Worm (Caenorhabditis elegans): ENCODE measurements around the gene C05B5.12.
A peak's percentile ranks its signal among the peaks of the same experiment; 100 is the strongest.

The C05B5.12 gene

DNA sequence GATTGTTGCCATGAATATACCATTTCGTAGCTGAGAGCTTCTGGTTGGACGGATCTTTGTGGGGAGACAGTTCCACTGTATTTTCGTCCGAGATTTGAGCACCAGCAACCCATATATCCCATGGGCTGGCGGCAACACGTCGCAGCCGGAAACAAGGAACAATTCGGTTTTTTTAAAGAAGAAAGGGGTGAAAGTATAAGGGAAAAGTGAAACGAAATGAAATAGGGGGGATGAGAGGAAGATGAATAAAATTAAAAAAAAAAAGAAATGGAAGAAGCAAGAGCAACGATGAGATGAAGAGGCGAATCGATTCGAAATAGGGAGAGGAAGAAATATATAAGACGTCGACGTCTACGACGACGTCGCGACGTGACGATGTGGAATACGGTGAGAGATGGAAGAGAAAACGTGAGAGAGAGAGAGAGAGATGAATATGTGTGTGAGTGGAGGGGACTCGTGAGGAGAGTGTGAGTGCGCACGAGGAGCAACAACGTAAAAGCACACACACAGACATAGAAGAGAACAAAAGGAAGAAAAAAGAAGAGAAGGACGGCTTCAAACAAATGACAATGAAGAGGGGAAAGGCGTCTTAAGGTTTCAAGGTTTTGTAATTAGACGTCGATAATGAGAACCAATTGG, 29.4 kb downstream of the C05B5.12 start, which contains the start of gene rgs-1 (continued):
- TF ChIP-seq pha-4 (tag; optimal IDR thresholded peaks at IDR 0.05) (no peak), elt-2 (tag; optimal IDR thresholded peaks at IDR 0.05) (no peak), unc-3 (GFP tag; conservative IDR thresholded peaks at IDR 0.05) (no peak), unc-3 (tag; optimal IDR thresholded peaks at IDR 0.05) (no peak), K09A11.1 (tag; optimal IDR thresholded peaks at IDR 0.05; ENCODE audit: insufficient read depth) (no peak), Y22D7AL.16 (tag; optimal IDR thresholded peaks at IDR 0.05) (no peak), hlh-6 (tag; optimal IDR thresholded peaks at IDR 0.05) (peak; percentile 8), ceh-22 (tag; optimal IDR thresholded peaks at IDR 0.05) (no peak), tbx-7 (tag; optimal IDR thresholded peaks at IDR 0.05) (no peak), ref-2 (tag; optimal IDR thresholded peaks at IDR 0.05) (no peak), che-1 (tag; optimal IDR thresholded peaks at IDR 0.05) (no peak), dve-1 (tag; optimal IDR thresholded peaks at IDR 0.05) (no peak), ttx-3 (tag; optimal IDR thresholded peaks at IDR 0.05) (no peak), nhr-11 (tag; optimal IDR thresholded peaks at IDR 0.05) (no peak), ets-4 (tag; optimal IDR thresholded peaks at IDR 0.05) (no peak), C08G9.2 (tag; optimal IDR thresholded peaks at IDR 0.05) (peak; percentile 39), K02D7.2 (tag; optimal IDR thresholded peaks at IDR 0.05) (no peak), sox-2 (GFP tag; IDR thresholded peaks at IDR 0.05) (peak; percentile 12; the same call in 1 of the 2 replicates), unc-42 (tag; optimal IDR thresholded peaks at IDR 0.05) (peak; percentile 69), ceh-48 (tag; optimal IDR thresholded peaks at IDR 0.05) (peak; percentile 34), fax-1 (tag; optimal IDR thresholded peaks at IDR 0.05) (peak; percentile 28), ama-1 (optimal IDR thresholded peaks at IDR 0.05) (no peak), hlh-13 (GFP tag; optimal IDR thresholded peaks at IDR 0.05) (no peak), odd-2 (tag; optimal IDR thresholded peaks at IDR 0.05) (no peak), unc-86 (tag; optimal IDR thresholded peaks at IDR 0.05) (no peak), nfya-1 (tag; optimal IDR thresholded peaks at IDR 0.05) (peak; percentile 51), C38D4.7 (GFP tag; optimal IDR thresholded peaks at IDR 0.05) (no peak), pqm-1 (tag; optimal IDR thresholded peaks at IDR 0.05) (no peak), rnt-1 (tag; optimal IDR thresholded peaks at IDR 0.05) (no peak), unc-55 (GFP tag; optimal IDR thresholded peaks at IDR 0.05) (no peak), zip-5 (tag; optimal IDR thresholded peaks at IDR 0.05) (no peak), npax-4 (tag; optimal IDR thresholded peaks at IDR 0.05) (no peak), elt-4 (tag; optimal IDR thresholded peaks at IDR 0.05) (no peak), ceh-6 (GFP tag; optimal IDR thresholded peaks at IDR 0.05) (no peak), ceh-2 (tag; optimal IDR thresholded peaks at IDR 0.05) (peak; percentile 3), ceh-18 (tag; optimal IDR thresholded peaks at IDR 0.05) (peak; percentile 34), hlh-8 (tag; optimal IDR thresholded peaks at IDR 0.05) (no peak), pax-1 (tag; optimal IDR thresholded peaks at IDR 0.05) (no peak), dmd-4 (tag; optimal IDR thresholded peaks at IDR 0.05; ENCODE audit: borderline replicate concordance) (no peak), mec-3 (tag; optimal IDR thresholded peaks at IDR 0.05; ENCODE audit: borderline replicate concordance) (no peak), nhr-232 (tag; optimal IDR thresholded peaks at IDR 0.05) (no peak), sox-4 (tag; optimal IDR thresholded peaks at IDR 0.05) (no peak), pros-1 (tag; optimal IDR thresholded peaks at IDR 0.05) (no peak), syd-9 (tag; optimal IDR thresholded peaks at IDR 0.05) (peak; percentile 0), pat-9 (tag; optimal IDR thresholded peaks at IDR 0.05) (no peak), ahr-1 (tag; optimal IDR thresholded peaks at IDR 0.05) (no peak), ztf-16 (tag; optimal IDR thresholded peaks at IDR 0.05) (no peak), gmeb-2 (tag; optimal IDR thresholded peaks at IDR 0.05) (no peak), eyg-1 (tag; optimal IDR thresholded peaks at IDR 0.05) (no peak), sdc-2 (tag; optimal IDR thresholded peaks at IDR 0.05) (no peak)

Measured in whole organism, late embryonic.